Worm (Caenorhabditis elegans) whole organism, mixed stage, embryonic: Measurements from ENCODE around the gene Y41D4A.6.

Experiments used
- bed-3 ChIP-seq: fragments of 200-800 bp; sonication (Bioruptor generic); optimal IDR thresholded peaks from 3 replicates; lab custom pipeline; 2018; ENCODE audit warnings: mild to moderate bottlenecking, missing genetic modification characterization, moderate library complexity, missing compliant biosample characterization
- blmp-1 ChIP-seq: fragments of 150-350 bp; optimal IDR thresholded peaks from 2 replicates; lab custom pipeline; 2014; ENCODE audit warnings: missing biosample characterization, missing genetic modification characterization
- ceh-39 ChIP-seq: fragments of 150-350 bp; optimal IDR thresholded peaks from 2 replicates; lab custom pipeline; 2014; ENCODE audit warnings: missing biosample characterization, missing genetic modification characterization
- ceh-43 ChIP-seq: fragments of 200-800 bp; sonication (Bioruptor generic); optimal IDR thresholded peaks from 2 replicates; lab custom pipeline; 2018; ENCODE audit warnings: mild to moderate bottlenecking, missing genetic modification characterization, moderate library complexity, missing compliant biosample characterization
- ces-1 ChIP-seq: fragments of 150-350 bp; optimal IDR thresholded peaks from 2 replicates; lab custom pipeline; 2014; ENCODE audit warnings: missing biosample characterization, missing genetic modification reagents, missing genetic modification characterization
- cnd-1 ChIP-seq: fragments of 200-800 bp; sonication (Bioruptor generic); optimal IDR thresholded peaks from 2 replicates; lab custom pipeline; 2018; ENCODE audit warnings: mild to moderate bottlenecking, missing genetic modification characterization, missing compliant biosample characterization
- drap-1 ChIP-seq: fragments of 200-800 bp; sonication (Bioruptor generic); optimal IDR thresholded peaks from 3 replicates; lab custom pipeline; 2018; ENCODE audit warnings: mild to moderate bottlenecking, missing genetic modification characterization, missing compliant biosample characterization
- elt-3 ChIP-seq: fragments of 150-350 bp; optimal IDR thresholded peaks from 2 replicates; lab custom pipeline; 2014; ENCODE audit warnings: missing biosample characterization, missing genetic modification characterization
- flh-1 ChIP-seq: fragments of 200-800 bp; sonication (Bioruptor generic); optimal IDR thresholded peaks from 2 replicates; lab custom pipeline; 2018; ENCODE audit warnings: mild to moderate bottlenecking, missing genetic modification characterization, moderate library complexity, missing compliant biosample characterization
- ham-2 ChIP-seq: fragments of 200-800 bp; sonication (Bioruptor generic); optimal IDR thresholded peaks from 2 replicates; lab custom pipeline; 2018; ENCODE audit warnings: mild to moderate bottlenecking, missing genetic modification characterization, missing compliant biosample characterization
- hlh-1 ChIP-seq: fragments of 150-350 bp; optimal IDR thresholded peaks from 2 replicates; lab custom pipeline; 2014; ENCODE audit warnings: missing biosample characterization, missing genetic modification reagents, missing genetic modification characterization
- lin-13 ChIP-seq: fragments of 150-350 bp; optimal IDR thresholded peaks from 2 replicates; lab custom pipeline; 2014; ENCODE audit warnings: missing biosample characterization, missing genetic modification characterization
- lin-32 ChIP-seq: fragments of 200-800 bp; sonication (Bioruptor generic); optimal IDR thresholded peaks from 2 replicates; lab custom pipeline; 2018; ENCODE audit warnings: mild to moderate bottlenecking, missing genetic modification characterization, missing compliant biosample characterization
- lsy-2 ChIP-seq: fragments of 150-350 bp; optimal IDR thresholded peaks from 2 replicates; lab custom pipeline; 2014; ENCODE audit warnings: missing biosample characterization, missing genetic modification characterization
- mab-5 ChIP-seq: fragments of 150-350 bp; optimal IDR thresholded peaks from 2 replicates; lab custom pipeline; 2014; ENCODE audit warnings: missing biosample characterization, missing genetic modification characterization
- mls-2 ChIP-seq: sonication (generic microtip); optimal IDR thresholded peaks from 2 replicates; lab custom pipeline; 2016; ENCODE audit warnings: mild to moderate bottlenecking, missing genetic modification characterization, moderate library complexity, missing compliant biosample characterization
- nhr-12 ChIP-seq: fragments of 150-350 bp; optimal IDR thresholded peaks from 2 replicates; lab custom pipeline; 2014; ENCODE audit warnings: missing biosample characterization, missing genetic modification characterization
- nhr-2 ChIP-seq: fragments of 150-350 bp; optimal IDR thresholded peaks from 2 replicates; lab custom pipeline; 2014; ENCODE audit warnings: missing biosample characterization, missing genetic modification characterization
- nhr-237 ChIP-seq: fragments of 150-350 bp; optimal IDR thresholded peaks from 2 replicates; lab custom pipeline; 2014; ENCODE audit warnings: missing biosample characterization, missing genetic modification characterization
- nhr-28 ChIP-seq: fragments of 150-350 bp; optimal IDR thresholded peaks from 2 replicates; lab custom pipeline; 2014; ENCODE audit warnings: missing biosample characterization, missing genetic modification characterization
- nhr-76 ChIP-seq: sonication (generic microtip); optimal IDR thresholded peaks from 2 replicates; lab custom pipeline; 2017; ENCODE audit warnings: missing biosample characterization, missing genetic modification characterization
- pha-4 ChIP-seq: fragments of 150-350 bp; optimal IDR thresholded peaks from 2 replicates; lab custom pipeline; 2018; ENCODE audit warnings: missing biosample characterization, missing genetic modification reagents, missing genetic modification characterization
- sem-2 ChIP-seq: fragments of 200-800 bp; sonication (Bioruptor generic); optimal IDR thresholded peaks from 2 replicates; lab custom pipeline; 2018; ENCODE audit warnings: mild to moderate bottlenecking, missing genetic modification characterization, missing compliant biosample characterization
- snpc-4 ChIP-seq: fragments of 150-350 bp; optimal IDR thresholded peaks from 2 replicates; lab custom pipeline; 2014; ENCODE audit warnings: missing biosample characterization, missing genetic modification characterization
- sptf-1 ChIP-seq: sonication (generic microtip); optimal IDR thresholded peaks from 2 replicates; lab custom pipeline; 2017; ENCODE audit warnings: mild to moderate bottlenecking, missing genetic modification characterization, moderate library complexity, missing compliant biosample characterization
- tbx-8 ChIP-seq: fragments of 200-800 bp; sonication (Bioruptor generic); optimal IDR thresholded peaks from 2 replicates; lab custom pipeline; 2018; ENCODE audit warnings: mild to moderate bottlenecking, missing genetic modification characterization, moderate library complexity, missing compliant biosample characterization
- unc-120 ChIP-seq: sonication (generic microtip); optimal IDR thresholded peaks from 2 replicates; lab custom pipeline; 2017; ENCODE audit warnings: missing genetic modification characterization, missing compliant biosample characterization; ENCODE audit not compliant: poor library complexity, severe bottlenecking
- unc-62 ChIP-seq: fragments of 150-350 bp; optimal IDR thresholded peaks from 2 replicates; lab custom pipeline; 2014; ENCODE audit warnings: missing biosample characterization, missing genetic modification reagents, missing genetic modification characterization
- zip-8 ChIP-seq: fragments of 150-350 bp; optimal IDR thresholded peaks from 2 replicates; lab custom pipeline; 2014; ENCODE audit warnings: missing biosample characterization, missing genetic modification characterization
- ztf-11 ChIP-seq: fragments of 150-350 bp; optimal IDR thresholded peaks from 2 replicates; lab custom pipeline; 2014; ENCODE audit warnings: missing biosample characterization, missing genetic modification characterization

Y41D4A.6 gene

ce11 chrIV:1758595-1758994 lies 13.3 kb upstream of the Y41D4A.6 start:
- peak; percentile 36 for TF ChIP-seq unc-62 (GFP tag; lab: Kevin White, UChicago)
- TF ChIP-seq nhr-237 (tag; lab: Kevin White, UChicago) = no peak
- peak; percentile 3 for TF ChIP-seq hlh-1
- no peak for TF ChIP-seq snpc-4 (tag; lab: Kevin White, UChicago)

- TF ChIP-seq sptf-1 (tag; lab: Kevin White, UChicago) = peak; percentile 36
- peak; percentile 4 for TF ChIP-seq cnd-1 (tag; lab: Kevin White, UChicago)
- no peak for TF ChIP-seq ham-2 (GFP tag; lab: Kevin White, UChicago)
- TF ChIP-seq ceh-43 (GFP tag; lab: Kevin White, UChicago) = no peak
- TF ChIP-seq lsy-2 (tag; lab: Kevin White, UChicago) = peak; percentile 61
These were observed 8.2 kb upstream of the Y41D4A.6 start, which contains the start of gene Y41D4A.3 for ce11 chrIV:1753481-1753880. Y41D4A.3 (plus strand) TSS chrIV:1753781.

ce11 chrIV:1752480-1752879 lies 7.2 kb upstream of the Y41D4A.6 start:
- TF ChIP-seq cnd-1 (tag; lab: Kevin White, UChicago) (no peak), ceh-39 (no peak), mab-5 (tag; lab: Kevin White, UChicago) (no peak), unc-62 (GFP tag; lab: Kevin White, UChicago) (no peak), nhr-12 (tag; lab: Kevin White, UChicago) (no peak), nhr-28 (tag; lab: Kevin White, UChicago) (no peak), nhr-2 (no peak)

- TF ChIP-seq sptf-1 (tag; lab: Kevin White, UChicago) (peak; percentile 42), cnd-1 (tag; lab: Kevin White, UChicago) (no peak), flh-1 (GFP tag; lab: Kevin White, UChicago) (no peak), ces-1 (peak; percentile 6), pha-4 (no peak), unc-120 (tag; lab: Kevin White, UChicago) (no peak), lin-32 (no peak)
These were observed 5.9 kb upstream of the Y41D4A.6 start for ce11 chrIV:1751243-1751642.

ce11 chrIV:1740105-1741023 lies 4.9 kb downstream of the Y41D4A.6 start, which contains the start of gene ptpn-22:
ptpn-22 (minus strand) TSS chrIV:1740262.
- no peak for TF ChIP-seq zip-8
- TF ChIP-seq nhr-2 = no peak
- no peak for TF ChIP-seq cnd-1 (tag; lab: Kevin White, UChicago)
- no peak for TF ChIP-seq snpc-4 (tag; lab: Kevin White, UChicago)
- no peak for TF ChIP-seq lin-32
- TF ChIP-seq ces-1 = no peak
- TF ChIP-seq nhr-12 (tag; lab: Kevin White, UChicago) = no peak
- TF ChIP-seq sem-2 (GFP tag; lab: Kevin White, UChicago) = no peak
- TF ChIP-seq tbx-8 (GFP tag; lab: Kevin White, UChicago) = no peak
- no peak for TF ChIP-seq ceh-39
- TF ChIP-seq unc-62 (GFP tag; lab: Kevin White, UChicago) = no peak
- TF ChIP-seq blmp-1 = no peak
- TF ChIP-seq lin-13 (tag; lab: Kevin White, UChicago) = no peak
- no peak for TF ChIP-seq mab-5 (tag; lab: Kevin White, UChicago)
- TF ChIP-seq nhr-28 (tag; lab: Kevin White, UChicago) = no peak
- TF ChIP-seq sptf-1 (tag; lab: Kevin White, UChicago) = no peak
- no peak for TF ChIP-seq unc-120 (tag; lab: Kevin White, UChicago)
- no peak for TF ChIP-seq drap-1 (GFP tag; lab: Kevin White, UChicago)
- no peak for TF ChIP-seq ztf-11 (tag; lab: Kevin White, UChicago)

- TF ChIP-seq bed-3 (GFP tag; lab: Kevin White, UChicago) = no peak
- no peak for TF ChIP-seq hlh-1
- no peak for TF ChIP-seq sem-2 (GFP tag; lab: Kevin White, UChicago)
- TF ChIP-seq ztf-11 (tag; lab: Kevin White, UChicago) = no peak
- TF ChIP-seq pha-4 = no peak
- TF ChIP-seq mls-2 = no peak
- no peak for TF ChIP-seq nhr-76 (tag; lab: Kevin White, UChicago)
- TF ChIP-seq elt-3 (tag; lab: Kevin White, UChicago) = no peak
- TF ChIP-seq tbx-8 (GFP tag; lab: Kevin White, UChicago) = no peak
- no peak for TF ChIP-seq nhr-2
- TF ChIP-seq nhr-12 (tag; lab: Kevin White, UChicago) = no peak
- no peak for TF ChIP-seq ham-2 (GFP tag; lab: Kevin White, UChicago)
These were observed 5.8 kb downstream of the Y41D4A.6 start for ce11 chrIV:1739366-1740104.
